Fruit fly (Drosophila melanogaster): ENCODE results near the gene CG1677.
A peak's percentile ranks its signal among the peaks of the same experiment; 100 is the strongest.

CG1677 gene

DNA sequence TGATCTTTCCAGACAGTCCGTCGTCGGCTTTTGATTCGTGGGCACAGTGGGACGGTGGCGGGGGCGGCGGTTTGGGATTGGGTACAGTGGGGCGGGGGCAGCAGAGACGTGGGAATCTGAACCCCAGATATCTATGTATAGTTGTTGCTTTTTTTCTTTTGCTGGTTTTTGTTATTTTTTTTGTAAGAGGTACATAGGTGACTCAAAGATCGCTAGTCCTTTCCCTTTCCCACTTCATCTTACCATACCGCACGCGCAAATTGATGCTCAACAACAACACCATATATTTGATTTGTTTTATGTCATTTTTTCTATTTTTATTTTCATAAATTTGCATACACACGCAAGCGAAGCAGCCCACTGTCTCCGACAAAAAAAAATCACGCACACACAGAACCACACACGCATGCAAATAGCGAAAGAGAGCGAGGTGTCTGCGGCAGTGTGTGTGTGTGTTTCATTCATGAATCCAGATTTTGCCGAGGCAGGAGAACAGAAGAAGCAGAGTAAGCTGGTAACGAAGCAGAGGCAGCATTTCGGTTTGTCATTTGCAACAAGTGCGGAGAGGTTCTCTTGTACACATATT, 99.8 kb downstream of the CG1677 start (continued):
- peak; percentile 60; the same call in 2 of the 3 replicates for TF ChIP-seq sr (GFP tag; IDR thresholded peaks at IDR 0.05)
- peak; percentile 47 for TF ChIP-seq ind (GFP tag; optimal IDR thresholded peaks at IDR 0.05)
- no peak for TF ChIP-seq Taf1 (GFP tag; IDR thresholded peaks at IDR 0.05)
- 0 out of 2 replicates have a peak, but pooled peaks have one; percentile 15 for TF ChIP-seq Ada2b (GFP tag; IDR thresholded peaks at IDR 0.05)
- no peak for TF ChIP-seq caup (GFP tag; optimal IDR thresholded peaks at IDR 0.05; ENCODE audit: severe bottlenecking)
- no peak for TF ChIP-seq scrt (GFP tag; optimal IDR thresholded peaks at IDR 0.05)
- TF ChIP-seq cg (GFP tag; optimal IDR thresholded peaks at IDR 0.05), result peak; percentile 50
- no peak for TF ChIP-seq GATAe (GFP tag; conservative IDR thresholded peaks at IDR 0.05)
- TF ChIP-seq CG12236 (GFP tag; optimal IDR thresholded peaks at IDR 0.05), result no peak
- no peak for TF ChIP-seq tll (GFP tag; optimal IDR thresholded peaks at IDR 0.05)
- TF ChIP-seq CG1529 (GFP tag; optimal IDR thresholded peaks at IDR 0.05), result peak; percentile 56
- peak; percentile 26 for TF ChIP-seq oc (tag; optimal IDR thresholded peaks at IDR 0.05)
- TF ChIP-seq Jarid2 (GFP tag; optimal IDR thresholded peaks at IDR 0.05), result peak; percentile 11
- no peak for TF ChIP-seq CG10321 (GFP tag; IDR thresholded peaks at IDR 0.05)
- no peak for TF ChIP-seq crc (GFP tag; optimal IDR thresholded peaks at IDR 0.05)
- TF ChIP-seq shn (GFP tag; optimal IDR thresholded peaks at IDR 0.05), result no peak
- TF ChIP-seq sug (tag; optimal IDR thresholded peaks at IDR 0.05), result no peak
- no peak for TF ChIP-seq CG3838 (GFP tag; optimal IDR thresholded peaks at IDR 0.05)
- peak; percentile 43 for TF ChIP-seq CG15696 (tag; optimal IDR thresholded peaks at IDR 0.05)
- TF ChIP-seq ewg (GFP tag; optimal IDR thresholded peaks at IDR 0.05), result peak; percentile 50
- TF ChIP-seq Nf-YA (GFP tag; IDR thresholded peaks at IDR 0.05), result no peak
- peak; percentile 43 for TF ChIP-seq CG16863 (GFP tag; optimal IDR thresholded peaks at IDR 0.05)
- no peak for TF ChIP-seq zen2 (GFP tag; IDR thresholded peaks at IDR 0.05; ENCODE audit: partially characterized antibody)
- no peak; the same call in 1 of the 2 replicates for TF ChIP-seq peb (GFP tag; IDR thresholded peaks at IDR 0.05)
- TF ChIP-seq CG17802 (tag; optimal IDR thresholded peaks at IDR 0.05), result peak; percentile 26
- TF ChIP-seq CG30020 (tag; optimal IDR thresholded peaks at IDR 0.05), result no peak
- peak; percentile 9; the same call in 1 of the 2 replicates for TF ChIP-seq H2.0 (GFP tag; IDR thresholded peaks at IDR 0.05)
- TF ChIP-seq mam (GFP tag; optimal IDR thresholded peaks at IDR 0.05), result peak; percentile 12
- TF ChIP-seq bcd (GFP tag; optimal IDR thresholded peaks at IDR 0.05), result peak; percentile 54
- peak; percentile 62 for TF ChIP-seq CG7556 (GFP tag; optimal IDR thresholded peaks at IDR 0.05)
- no peak for TF ChIP-seq CrebB (tag; optimal IDR thresholded peaks at IDR 0.05)
- TF ChIP-seq D (optimal IDR thresholded peaks at IDR 0.05), result peak; percentile 6
- TF ChIP-seq D (GFP tag; optimal IDR thresholded peaks at IDR 0.05), result peak; percentile 71
- TF ChIP-seq Side (GFP tag; optimal IDR thresholded peaks at IDR 0.05), result no peak
- peak; percentile 55 for TF ChIP-seq Spps (tag; optimal IDR thresholded peaks at IDR 0.05)
- TF ChIP-seq CG10274 (GFP tag; optimal IDR thresholded peaks at IDR 0.05), result no peak
- peak; percentile 18 for TF ChIP-seq CG6254 (GFP tag; optimal IDR thresholded peaks at IDR 0.05)
- no peak for TF ChIP-seq HmgD (GFP tag; optimal IDR thresholded peaks at IDR 0.05)
- no peak for TF ChIP-seq CG6683 (GFP tag; optimal IDR thresholded peaks at IDR 0.05)
- peak; percentile 1 for TF ChIP-seq CG10654 (GFP tag; optimal IDR thresholded peaks at IDR 0.05)
- TF ChIP-seq Ets65A (GFP tag), result peak; percentile 89
- TF ChIP-seq Kr (GFP tag; optimal IDR thresholded peaks at IDR 0.05), result no peak
- no peak for TF ChIP-seq Max (GFP tag; optimal IDR thresholded peaks at IDR 0.05)
- peak; percentile 43 for TF ChIP-seq PHDP (tag; optimal IDR thresholded peaks at IDR 0.05)
- no peak for TF ChIP-seq Sry-β (GFP tag; optimal IDR thresholded peaks at IDR 0.05)
- no peak for TF ChIP-seq Dad (GFP tag; optimal IDR thresholded peaks at IDR 0.05)
- TF ChIP-seq Oaz (GFP tag; IDR thresholded peaks at IDR 0.05), result no peak
- TF ChIP-seq CG8765 (GFP tag; IDR thresholded peaks at IDR 0.05), result no peak
- TF ChIP-seq sc (optimal IDR thresholded peaks at IDR 0.05), result no peak
- peak; percentile 54 for TF ChIP-seq sc (GFP tag; optimal IDR thresholded peaks at IDR 0.05)
- no peak for TF ChIP-seq BEAF-32 (GFP tag; optimal IDR thresholded peaks at IDR 0.05)

Data from whole organism, embryonic.